Worm (Caenorhabditis elegans) whole organism, L4/young adult: ENCODE measurements around the gene dnj-9.

Source experiments
- W03F9.2 ChIP-seq: fragments of 150-350 bp; optimal IDR thresholded peaks from 2 replicates; lab custom pipeline; 2014; ENCODE audit warnings: missing biosample characterization, missing genetic modification characterization
- dao-5 ChIP-seq: sonication (generic microtip); optimal IDR thresholded peaks from 2 replicates; lab custom pipeline; 2016; ENCODE audit warnings: missing genotype, missing genetic modification characterization, moderate library complexity, missing compliant biosample characterization
- him-1 ChIP-seq: sonication (generic microtip); optimal IDR thresholded peaks from 2 replicates; lab custom pipeline; 2016; ENCODE audit warnings: missing genotype, missing genetic modification reagents, missing genetic modification characterization, missing compliant biosample characterization

DNA sequence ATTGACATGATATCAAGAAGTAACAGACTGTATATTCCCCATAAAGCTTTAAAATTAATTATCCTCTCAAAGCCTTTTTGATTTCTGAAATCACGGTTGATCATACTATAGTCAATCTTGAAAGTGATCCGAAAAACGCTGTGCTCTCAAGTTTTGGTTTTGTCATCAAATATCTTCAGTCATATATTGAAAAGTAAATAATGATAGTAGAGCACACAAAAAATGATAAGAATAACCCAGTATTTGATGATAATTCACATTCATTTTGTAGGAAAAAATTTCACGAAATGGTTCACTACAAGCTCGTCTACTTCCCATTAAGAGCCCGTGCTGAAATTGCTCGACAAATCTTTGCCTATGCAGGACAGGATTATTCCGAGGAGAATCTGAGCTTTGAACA lies 27.8 kb downstream of the dnj-9 start, which contains the start of gene gst-6:
- TF ChIP-seq him-1 (tag; lab: Kevin White, UChicago): no peak
- TF ChIP-seq W03F9.2 (tag; lab: Kevin White, UChicago): no peak
- TF ChIP-seq dao-5: no peak
